Fruit fly (Drosophila melanogaster) whole organism, adult: ENCODE data around the gene CG5835.
A peak's percentile ranks its signal among the peaks of the same experiment; 100 is the strongest.

Experiments used
- CG11617 ChIP-seq: fragments of 200-800 bp; sonication (Bioruptor generic); optimal IDR thresholded peaks from 2 replicates; lab custom pipeline; 2017; ENCODE audit warnings: mild to moderate bottlenecking, missing biosample characterization, missing genetic modification reagents, missing genetic modification characterization
- CG12768 ChIP-seq: fragments of 200-800 bp; sonication (Bioruptor generic); optimal IDR thresholded peaks from 2 replicates; lab custom pipeline; 2017; ENCODE audit warnings: missing biosample characterization, missing genetic modification characterization, mild to moderate bottlenecking, moderate library complexity, missing genetic modification reagents
- CG14711 ChIP-seq: fragments of 200-800 bp; sonication (Bioruptor generic); optimal IDR thresholded peaks from 2 replicates; lab custom pipeline; 2018; ENCODE audit warnings: missing biosample characterization, mild to moderate bottlenecking, missing genetic modification characterization, moderate library complexity
- CG1620 ChIP-seq: fragments of 200-800 bp; sonication (Bioruptor generic); optimal IDR thresholded peaks from 2 replicates; lab custom pipeline; 2016; ENCODE audit warnings: missing biosample characterization, missing genetic modification characterization
- CG33017 ChIP-seq: fragments of 200-800 bp; sonication (Bioruptor generic); optimal IDR thresholded peaks from 2 replicates; lab custom pipeline; 2018; ENCODE audit warnings: missing biosample characterization, mild to moderate bottlenecking, missing genetic modification characterization, moderate library complexity
- CG5204 ChIP-seq: fragments of 200-800 bp; sonication (Bioruptor generic); optimal IDR thresholded peaks from 2 replicates; lab custom pipeline; 2016; ENCODE audit warnings: missing biosample characterization, missing genetic modification characterization
- CG7045 ChIP-seq: fragments of 200-800 bp; sonication (Bioruptor generic); optimal IDR thresholded peaks from 2 replicates; lab custom pipeline; 2017; ENCODE audit warnings: missing biosample characterization, mild to moderate bottlenecking, missing genetic modification characterization
- CG7101 ChIP-seq: fragments of 200-800 bp; sonication (Bioruptor generic); optimal IDR thresholded peaks from 2 replicates; lab custom pipeline; 2018; ENCODE audit warnings: missing biosample characterization, mild to moderate bottlenecking, missing genetic modification characterization, moderate library complexity
- Clk ChIP-seq: fragments of 200-800 bp; sonication (Bioruptor generic); optimal IDR thresholded peaks from 2 replicates; lab custom pipeline; 2017; ENCODE audit warnings: missing biosample characterization, missing genetic modification characterization
- Crg-1 ChIP-seq: fragments of 200-800 bp; sonication (Bioruptor generic); optimal IDR thresholded peaks from 2 replicates; lab custom pipeline; 2016; ENCODE audit warnings: missing biosample characterization, missing genetic modification characterization
- Hr96 ChIP-seq: fragments of 200-800 bp; sonication (Bioruptor generic); optimal IDR thresholded peaks from 2 replicates; lab custom pipeline; 2016; ENCODE audit warnings: missing biosample characterization, missing genetic modification characterization
- Mnt ChIP-seq: fragments of 200-800 bp; sonication (Bioruptor generic); optimal IDR thresholded peaks from 2 replicates; lab custom pipeline; 2016; ENCODE audit warnings: missing biosample characterization, mild to moderate bottlenecking, missing genetic modification characterization
- bab1 ChIP-seq: fragments of 200-800 bp; sonication (Bioruptor generic); optimal IDR thresholded peaks from 3 replicates; lab custom pipeline; 2019; ENCODE audit warnings: missing biosample characterization, mild to moderate bottlenecking, missing genetic modification characterization, moderate library complexity
- cic ChIP-seq: fragments of 200-800 bp; sonication (Bioruptor generic); optimal IDR thresholded peaks from 2 replicates; lab custom pipeline; 2017; ENCODE audit warnings: missing biosample characterization, mild to moderate bottlenecking, missing genetic modification characterization, moderate library complexity
- cnc ChIP-seq, 2 experiments: fragments of >200 bp; optimal IDR thresholded peaks; 2 replicates each; lab custom pipeline; 2017
- kay ChIP-seq: fragments of 200-800 bp; sonication (Bioruptor generic); peaks from one replicate; lab custom pipeline; 2016; ENCODE audit warnings: missing biosample characterization, missing genetic modification characterization, borderline replicate concordance
- ovo ChIP-seq: fragments of 200-800 bp; sonication (Bioruptor generic); optimal IDR thresholded peaks from 2 replicates; lab custom pipeline; 2016; ENCODE audit warnings: missing biosample characterization, missing genetic modification characterization
- pad ChIP-seq: fragments of 200-800 bp; sonication (Bioruptor generic); optimal IDR thresholded peaks from 3 replicates; lab custom pipeline; 2017; ENCODE audit warnings: missing biosample characterization, missing genetic modification characterization, mild to moderate bottlenecking, moderate library complexity, missing genetic modification reagents
- tj ChIP-seq: fragments of 200-800 bp; sonication (Bioruptor generic); optimal IDR thresholded peaks from 3 replicates; lab custom pipeline; 2017; ENCODE audit warnings: missing biosample characterization, mild to moderate bottlenecking, missing genetic modification characterization, moderate library complexity
- toe ChIP-seq: fragments of 200-800 bp; sonication (Bioruptor generic); optimal IDR thresholded peaks from 2 replicates; lab custom pipeline; 2016; ENCODE audit warnings: missing biosample characterization, missing genetic modification characterization

CG5835 gene

DNA sequence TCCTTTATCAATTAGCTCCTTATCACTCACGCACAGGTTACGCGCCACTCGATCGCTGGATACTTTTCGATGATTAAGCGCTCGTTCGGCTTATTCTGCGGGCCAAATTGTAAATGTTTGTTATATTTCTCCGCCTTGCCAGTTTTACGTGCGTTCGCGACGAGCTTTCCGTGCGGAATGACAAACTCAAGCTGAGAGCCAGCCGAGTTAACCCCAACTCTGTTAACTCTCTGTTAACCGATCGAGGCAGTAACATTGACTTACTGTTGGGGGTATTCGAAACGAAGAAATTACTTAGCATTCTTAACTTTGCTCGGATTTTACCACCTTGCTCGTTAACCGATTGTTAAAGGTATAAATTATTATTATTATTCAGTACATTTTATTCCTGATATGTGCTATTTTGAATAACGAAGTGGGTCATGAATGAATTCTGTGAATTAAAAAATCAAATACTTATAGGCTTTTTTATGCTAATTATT, at the start of gene CG5835:
Gene CG5835, minus strand, starts transcription at position 185 of the 482 bp plus-strand sequence.
- TF ChIP-seq Mnt (GFP tag; lab: Kevin White, UChicago) (peak; percentile 58), CG1620 (GFP tag; lab: Kevin White, UChicago) (peak; percentile 36), toe (no peak), cic (GFP tag; lab: Kevin White, UChicago) (no peak), kay (GFP tag; lab: Kevin White, UChicago) (peak; percentile 82), cnc (optimal IDR thresholded peaks at IDR 0.05; lab: Kevin White, UChicago) (no peak), Clk (GFP tag; lab: Kevin White, UChicago) (no peak), ovo (GFP tag; lab: Kevin White, UChicago) (no peak), CG12768 (no peak), pad (GFP tag; lab: Kevin White, UChicago) (peak; percentile 11), CG5204 (GFP tag; lab: Kevin White, UChicago) (no peak), CG7101 (peak; percentile 34), tj (peak; percentile 62), CG33017 (tag; lab: Kevin White, UChicago) (no peak), CG11617 (GFP tag; lab: Kevin White, UChicago) (peak; percentile 15), Crg-1 (GFP tag; lab: Kevin White, UChicago) (no peak), CG7045 (GFP tag; lab: Kevin White, UChicago) (no peak), Hr96 (no peak), CG14711 (tag; lab: Kevin White, UChicago) (peak; percentile 3), bab1 (GFP tag; lab: Kevin White, UChicago) (peak; percentile 46)

DNA sequence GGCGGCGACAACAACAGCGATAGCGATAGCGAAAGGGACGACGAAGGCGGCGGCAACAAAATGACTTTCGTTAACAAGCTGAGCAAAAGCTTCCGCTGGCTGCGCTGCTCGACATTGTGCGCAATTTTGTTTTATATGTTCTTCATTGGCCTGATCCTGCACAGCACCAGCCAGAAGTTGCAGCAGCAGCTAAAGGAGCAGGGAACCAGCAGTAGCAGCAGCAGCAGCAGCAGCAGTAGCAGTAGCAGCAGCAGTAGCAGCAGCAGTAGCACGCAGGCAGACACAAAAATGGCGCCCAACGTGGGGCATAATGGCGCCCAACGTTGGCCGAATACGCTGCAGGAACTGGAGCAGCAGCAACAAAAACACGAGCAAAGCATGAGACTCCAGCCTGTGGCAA, 36.5 kb upstream of the CG5835 start:
- TF ChIP-seq CG11617 (GFP tag; lab: Kevin White, UChicago) (no peak), Mnt (GFP tag; lab: Kevin White, UChicago) (no peak), CG33017 (tag; lab: Kevin White, UChicago) (no peak), kay (GFP tag; lab: Kevin White, UChicago) (no peak), CG12768 (no peak)

DNA sequence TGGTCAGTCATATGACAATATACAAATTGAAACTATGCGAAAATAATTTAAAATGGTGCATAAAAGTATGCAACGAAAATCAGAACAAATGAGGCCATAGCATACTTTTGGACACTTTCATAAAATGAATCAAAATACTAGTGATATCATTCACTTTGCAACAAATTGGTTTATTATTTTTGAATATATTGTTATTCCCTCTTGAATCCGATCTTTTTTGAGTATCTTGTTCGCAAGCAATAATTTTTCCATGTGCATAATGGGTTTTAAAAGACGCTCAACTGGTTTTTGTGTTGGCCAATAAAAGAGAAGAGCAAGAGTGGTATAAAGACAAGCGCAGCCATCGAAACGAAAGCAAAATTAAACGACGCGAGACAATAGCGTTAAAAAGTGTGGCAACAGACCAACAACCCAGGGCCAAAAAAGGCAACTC, 34.2 kb upstream of the CG5835 start:
- TF ChIP-seq CG1620 (GFP tag; lab: Kevin White, UChicago) (no peak), kay (GFP tag; lab: Kevin White, UChicago) (no peak), ovo (GFP tag; lab: Kevin White, UChicago) (no peak), CG14711 (tag; lab: Kevin White, UChicago) (no peak), CG33017 (tag; lab: Kevin White, UChicago) (no peak)

DNA sequence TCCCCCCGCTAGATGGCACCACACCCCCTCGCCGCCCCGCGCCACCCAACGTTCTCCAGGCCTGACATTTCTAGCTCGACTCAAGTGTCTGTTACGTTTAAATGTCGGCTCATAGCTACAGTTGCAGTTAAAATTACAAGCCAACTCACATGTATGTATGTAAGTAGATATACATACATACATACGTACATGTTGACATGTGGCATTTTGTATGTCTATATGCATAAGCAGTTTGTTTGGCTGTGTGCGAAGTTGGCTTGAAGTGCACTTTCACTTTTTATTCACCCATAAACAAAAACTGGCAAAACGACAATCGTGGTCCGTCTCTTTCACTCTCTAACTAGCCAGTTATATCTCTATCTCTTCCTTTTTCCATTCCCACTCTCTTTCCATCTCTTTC, 29.4 kb upstream of the CG5835 start:
- TF ChIP-seq toe (no peak), bab1 (GFP tag; lab: Kevin White, UChicago) (no peak), CG14711 (tag; lab: Kevin White, UChicago) (no peak), CG1620 (GFP tag; lab: Kevin White, UChicago) (no peak), Hr96 (no peak), Mnt (GFP tag; lab: Kevin White, UChicago) (no peak), tj (no peak), CG7045 (GFP tag; lab: Kevin White, UChicago) (no peak), CG5204 (GFP tag; lab: Kevin White, UChicago) (no peak), CG11617 (GFP tag; lab: Kevin White, UChicago) (no peak), Crg-1 (GFP tag; lab: Kevin White, UChicago) (no peak), CG33017 (tag; lab: Kevin White, UChicago) (no peak), cic (GFP tag; lab: Kevin White, UChicago) (no peak), pad (GFP tag; lab: Kevin White, UChicago) (no peak), Clk (GFP tag; lab: Kevin White, UChicago) (no peak), CG12768 (no peak), kay (GFP tag; lab: Kevin White, UChicago) (no peak), ovo (GFP tag; lab: Kevin White, UChicago) (no peak)

DNA sequence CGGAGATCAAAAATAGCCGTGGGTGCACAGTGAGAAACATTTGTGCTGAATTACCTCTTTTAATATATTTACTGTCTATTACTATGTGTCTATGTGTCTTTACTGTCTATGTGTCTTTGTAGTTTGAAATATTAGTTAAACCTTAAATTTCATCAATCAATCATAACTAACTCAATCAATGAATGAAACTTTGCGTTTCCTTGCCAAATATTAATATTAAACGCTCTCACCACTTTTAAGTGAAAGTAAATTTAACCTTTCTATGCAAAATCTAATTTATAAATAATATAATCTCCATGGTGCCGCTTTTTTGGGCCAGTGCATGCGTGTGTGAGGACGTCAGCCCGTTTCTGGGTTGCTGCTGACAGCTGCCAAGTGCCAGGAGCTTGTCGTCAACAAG, 27.7 kb upstream of the CG5835 start:
- TF ChIP-seq CG12768 (no peak), cic (GFP tag; lab: Kevin White, UChicago) (no peak), kay (GFP tag; lab: Kevin White, UChicago) (no peak), Crg-1 (GFP tag; lab: Kevin White, UChicago) (no peak), Mnt (GFP tag; lab: Kevin White, UChicago) (no peak), CG14711 (tag; lab: Kevin White, UChicago) (no peak), CG5204 (GFP tag; lab: Kevin White, UChicago) (peak; percentile 18), bab1 (GFP tag; lab: Kevin White, UChicago) (no peak)

DNA sequence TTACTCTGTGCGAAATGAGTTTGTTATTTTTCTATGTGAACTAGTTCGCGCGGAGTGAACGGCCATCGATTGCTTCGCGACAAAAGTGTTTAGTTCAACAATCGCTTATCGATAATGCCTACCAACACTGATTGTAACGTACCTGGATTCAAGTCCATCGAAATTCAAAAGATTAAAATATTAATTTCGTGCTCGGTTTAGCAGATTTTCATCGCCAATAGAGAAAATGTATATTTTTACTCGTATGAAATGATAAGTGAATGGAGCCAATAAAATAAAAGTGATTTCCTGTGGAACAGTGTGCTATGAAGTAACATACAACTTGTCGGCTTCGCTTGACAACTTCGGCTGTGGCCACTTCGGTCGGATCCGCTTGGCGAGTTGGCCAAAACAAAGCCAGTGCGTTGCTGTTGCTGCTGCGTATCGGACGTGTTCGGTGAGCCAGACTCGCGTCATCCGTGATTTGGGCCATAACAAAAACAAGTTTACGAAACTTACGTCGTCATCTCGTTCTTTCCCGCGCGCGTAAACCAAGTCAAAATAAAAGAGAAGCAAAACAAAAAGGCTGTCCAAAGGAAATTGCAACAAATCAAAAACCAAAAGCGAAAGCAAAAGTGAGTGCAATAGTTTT, 26.9 kb upstream of the CG5835 start, which contains the start of the genes CG5555 and myd:
Gene CG5555, minus strand, starts transcription at position 276 of the 631 bp plus-strand sequence.
Gene myd, plus strand, starts transcription at position 397 of the 631 bp plus-strand sequence.
- TF ChIP-seq CG33017 (tag; lab: Kevin White, UChicago) (no peak), ovo (GFP tag; lab: Kevin White, UChicago) (no peak), CG1620 (GFP tag; lab: Kevin White, UChicago) (no peak), CG7045 (GFP tag; lab: Kevin White, UChicago) (no peak), toe (no peak), cic (GFP tag; lab: Kevin White, UChicago) (no peak), Mnt (GFP tag; lab: Kevin White, UChicago) (no peak), CG12768 (no peak), CG7101 (peak; percentile 16), Crg-1 (GFP tag; lab: Kevin White, UChicago) (peak; percentile 41), cnc (optimal IDR thresholded peaks at IDR 0.05; lab: Kevin White, UChicago) (no peak), CG11617 (GFP tag; lab: Kevin White, UChicago) (no peak), CG5204 (GFP tag; lab: Kevin White, UChicago) (no peak), pad (GFP tag; lab: Kevin White, UChicago) (no peak), tj (peak; percentile 82), CG14711 (tag; lab: Kevin White, UChicago) (no peak), Hr96 (peak; percentile 20), bab1 (GFP tag; lab: Kevin White, UChicago) (peak; percentile 24), Clk (GFP tag; lab: Kevin White, UChicago) (no peak), kay (GFP tag; lab: Kevin White, UChicago) (peak; percentile 53)
